Worm (Caenorhabditis elegans) whole organism, L4/young adult: ENCODE results near the gene osm-7.

ENCODE experiments used
- dao-5 ChIP-seq: sonication (generic microtip); optimal IDR thresholded peaks from 2 replicates; lab custom pipeline; 2016; ENCODE audit warnings: missing genotype, missing genetic modification characterization, moderate library complexity, missing compliant biosample characterization
- him-1 ChIP-seq: sonication (generic microtip); optimal IDR thresholded peaks from 2 replicates; lab custom pipeline; 2016; ENCODE audit warnings: missing genotype, missing genetic modification reagents, missing genetic modification characterization, missing compliant biosample characterization

DNA sequence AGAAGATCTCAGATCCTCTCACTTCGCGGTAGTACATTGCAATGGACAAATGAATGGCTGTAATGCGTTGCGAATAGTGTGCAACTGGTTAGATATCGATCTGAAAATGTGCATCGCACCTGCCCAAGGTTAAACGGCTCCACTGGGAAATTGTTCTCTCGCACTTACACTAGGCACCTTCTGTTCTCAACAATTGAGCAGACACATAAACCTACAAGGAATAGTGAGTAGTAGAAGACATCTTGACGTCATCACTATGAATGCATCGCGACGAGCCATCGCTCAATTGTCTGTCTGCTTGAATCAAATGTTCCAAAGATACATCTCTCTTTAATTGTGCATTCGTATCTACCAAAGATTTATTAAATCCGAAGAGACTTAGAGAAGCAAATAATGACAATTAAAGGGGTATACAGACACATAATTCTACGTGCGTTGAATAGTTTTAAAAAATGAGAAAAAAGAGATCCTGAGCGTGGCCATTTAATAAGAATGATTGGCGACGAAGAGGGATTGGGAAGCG lies 12.9 kb upstream of the osm-7 start, which contains the start of gene T05D4.2:
- TF ChIP-seq him-1 (tag; lab: Kevin White, UChicago) = no peak
- TF ChIP-seq dao-5 (tag; lab: Kevin White, UChicago) = no peak
